Fruit fly (Drosophila melanogaster) whole organism, adult: ENCODE data around the gene CG4968.

ENCODE experiments used
- CG33017 ChIP-seq: fragments of 200-800 bp; sonication (Bioruptor generic); optimal IDR thresholded peaks from 2 replicates; lab custom pipeline; 2018; ENCODE audit warnings: missing biosample characterization, mild to moderate bottlenecking, missing genetic modification characterization, moderate library complexity
- CG7045 ChIP-seq: fragments of 200-800 bp; sonication (Bioruptor generic); optimal IDR thresholded peaks from 2 replicates; lab custom pipeline; 2017; ENCODE audit warnings: missing biosample characterization, mild to moderate bottlenecking, missing genetic modification characterization
- Clk ChIP-seq: fragments of 200-800 bp; sonication (Bioruptor generic); optimal IDR thresholded peaks from 2 replicates; lab custom pipeline; 2017; ENCODE audit warnings: missing biosample characterization, missing genetic modification characterization
- Mnt ChIP-seq: fragments of 200-800 bp; sonication (Bioruptor generic); optimal IDR thresholded peaks from 2 replicates; lab custom pipeline; 2016; ENCODE audit warnings: missing biosample characterization, mild to moderate bottlenecking, missing genetic modification characterization
- kay ChIP-seq: fragments of 200-800 bp; sonication (Bioruptor generic); peaks from one replicate; lab custom pipeline; 2016; ENCODE audit warnings: missing biosample characterization, missing genetic modification characterization, borderline replicate concordance
- ovo ChIP-seq: fragments of 200-800 bp; sonication (Bioruptor generic); optimal IDR thresholded peaks from 2 replicates; lab custom pipeline; 2016; ENCODE audit warnings: missing biosample characterization, missing genetic modification characterization
- tj ChIP-seq: fragments of 200-800 bp; sonication (Bioruptor generic); optimal IDR thresholded peaks from 3 replicates; lab custom pipeline; 2017; ENCODE audit warnings: missing biosample characterization, mild to moderate bottlenecking, missing genetic modification characterization, moderate library complexity

- no peak for TF ChIP-seq CG33017 (tag; lab: Kevin White, UChicago)
- peak; percentile 30 for TF ChIP-seq tj (GFP tag; lab: Kevin White, UChicago)
- TF ChIP-seq ovo (GFP tag; lab: Kevin White, UChicago): no peak
- TF ChIP-seq Mnt (GFP tag; lab: Kevin White, UChicago): no peak
- no peak for TF ChIP-seq Clk (GFP tag; lab: Kevin White, UChicago)
- peak; percentile 93 for TF ChIP-seq kay (GFP tag; lab: Kevin White, UChicago)
- TF ChIP-seq CG7045 (GFP tag; lab: Kevin White, UChicago): no peak
These were observed 7.5 kb upstream of the CG4968 start for dm6 chr2L:10299077-10299809.
